Worm (Caenorhabditis elegans) whole organism, mixed stage, embryonic: Measurements from ENCODE around the gene Y57G11B.2.

Experiments used
- M03D4.4 ChIP-seq: sonication (generic microtip); optimal IDR thresholded peaks from 2 replicates; lab custom pipeline; 2017; ENCODE audit warnings: mild to moderate bottlenecking, missing genetic modification characterization, missing compliant biosample characterization
- bed-3 ChIP-seq: fragments of 200-800 bp; sonication (Bioruptor generic); optimal IDR thresholded peaks from 3 replicates; lab custom pipeline; 2018; ENCODE audit warnings: mild to moderate bottlenecking, missing genetic modification characterization, moderate library complexity, missing compliant biosample characterization
- blmp-1 ChIP-seq: fragments of 150-350 bp; optimal IDR thresholded peaks from 2 replicates; lab custom pipeline; 2014; ENCODE audit warnings: missing biosample characterization, missing genetic modification characterization
- ceh-39 ChIP-seq: fragments of 150-350 bp; optimal IDR thresholded peaks from 2 replicates; lab custom pipeline; 2014; ENCODE audit warnings: missing biosample characterization, missing genetic modification characterization
- ceh-43 ChIP-seq: fragments of 200-800 bp; sonication (Bioruptor generic); optimal IDR thresholded peaks from 2 replicates; lab custom pipeline; 2018; ENCODE audit warnings: mild to moderate bottlenecking, missing genetic modification characterization, moderate library complexity, missing compliant biosample characterization
- ceh-83 ChIP-seq: fragments of 200-800 bp; sonication (Bioruptor generic); optimal IDR thresholded peaks from 2 replicates; lab custom pipeline; 2018; ENCODE audit warnings: mild to moderate bottlenecking, missing genetic modification characterization, missing compliant biosample characterization
- ces-1 ChIP-seq: fragments of 150-350 bp; optimal IDR thresholded peaks from 2 replicates; lab custom pipeline; 2014; ENCODE audit warnings: missing biosample characterization, missing genetic modification reagents, missing genetic modification characterization
- cnd-1 ChIP-seq: fragments of 200-800 bp; sonication (Bioruptor generic); optimal IDR thresholded peaks from 2 replicates; lab custom pipeline; 2018; ENCODE audit warnings: mild to moderate bottlenecking, missing genetic modification characterization, missing compliant biosample characterization
- drap-1 ChIP-seq: fragments of 200-800 bp; sonication (Bioruptor generic); optimal IDR thresholded peaks from 3 replicates; lab custom pipeline; 2018; ENCODE audit warnings: mild to moderate bottlenecking, missing genetic modification characterization, missing compliant biosample characterization
- elt-1 ChIP-seq: sonication (generic microtip); optimal IDR thresholded peaks from 2 replicates; lab custom pipeline; 2017; ENCODE audit warnings: missing genetic modification characterization, mild to moderate bottlenecking, missing compliant biosample characterization, antibody characterized with exemption, moderate library complexity, borderline replicate concordance; ENCODE audit not compliant: insufficient read depth
- elt-3 ChIP-seq: fragments of 150-350 bp; optimal IDR thresholded peaks from 2 replicates; lab custom pipeline; 2014; ENCODE audit warnings: missing biosample characterization, missing genetic modification characterization
- flh-1 ChIP-seq: fragments of 200-800 bp; sonication (Bioruptor generic); optimal IDR thresholded peaks from 2 replicates; lab custom pipeline; 2018; ENCODE audit warnings: mild to moderate bottlenecking, missing genetic modification characterization, moderate library complexity, missing compliant biosample characterization
- ham-2 ChIP-seq: fragments of 200-800 bp; sonication (Bioruptor generic); optimal IDR thresholded peaks from 2 replicates; lab custom pipeline; 2018; ENCODE audit warnings: mild to moderate bottlenecking, missing genetic modification characterization, missing compliant biosample characterization
- hlh-1 ChIP-seq: fragments of 150-350 bp; optimal IDR thresholded peaks from 2 replicates; lab custom pipeline; 2014; ENCODE audit warnings: missing biosample characterization, missing genetic modification reagents, missing genetic modification characterization
- lin-13 ChIP-seq: fragments of 150-350 bp; optimal IDR thresholded peaks from 2 replicates; lab custom pipeline; 2014; ENCODE audit warnings: missing biosample characterization, missing genetic modification characterization
- lin-32 ChIP-seq: fragments of 200-800 bp; sonication (Bioruptor generic); optimal IDR thresholded peaks from 2 replicates; lab custom pipeline; 2018; ENCODE audit warnings: mild to moderate bottlenecking, missing genetic modification characterization, missing compliant biosample characterization
- lsy-2 ChIP-seq: fragments of 150-350 bp; optimal IDR thresholded peaks from 2 replicates; lab custom pipeline; 2014; ENCODE audit warnings: missing biosample characterization, missing genetic modification characterization
- mab-5 ChIP-seq: fragments of 150-350 bp; optimal IDR thresholded peaks from 2 replicates; lab custom pipeline; 2014; ENCODE audit warnings: missing biosample characterization, missing genetic modification characterization
- mep-1 ChIP-seq: fragments of 150-350 bp; optimal IDR thresholded peaks from 2 replicates; lab custom pipeline; 2017; ENCODE audit warnings: missing biosample characterization, missing genetic modification reagents, missing genetic modification characterization, inconsistent platforms
- mls-2 ChIP-seq: sonication (generic microtip); optimal IDR thresholded peaks from 2 replicates; lab custom pipeline; 2016; ENCODE audit warnings: mild to moderate bottlenecking, missing genetic modification characterization, moderate library complexity, missing compliant biosample characterization
- nhr-12 ChIP-seq: fragments of 150-350 bp; optimal IDR thresholded peaks from 2 replicates; lab custom pipeline; 2014; ENCODE audit warnings: missing biosample characterization, missing genetic modification characterization
- nhr-2 ChIP-seq: fragments of 150-350 bp; optimal IDR thresholded peaks from 2 replicates; lab custom pipeline; 2014; ENCODE audit warnings: missing biosample characterization, missing genetic modification characterization
- nhr-237 ChIP-seq: fragments of 150-350 bp; optimal IDR thresholded peaks from 2 replicates; lab custom pipeline; 2014; ENCODE audit warnings: missing biosample characterization, missing genetic modification characterization
- nhr-28 ChIP-seq: fragments of 150-350 bp; optimal IDR thresholded peaks from 2 replicates; lab custom pipeline; 2014; ENCODE audit warnings: missing biosample characterization, missing genetic modification characterization
- nhr-76 ChIP-seq: sonication (generic microtip); optimal IDR thresholded peaks from 2 replicates; lab custom pipeline; 2017; ENCODE audit warnings: missing biosample characterization, missing genetic modification characterization
- pha-4 ChIP-seq: fragments of 150-350 bp; optimal IDR thresholded peaks from 2 replicates; lab custom pipeline; 2018; ENCODE audit warnings: missing biosample characterization, missing genetic modification reagents, missing genetic modification characterization
- sem-2 ChIP-seq: fragments of 200-800 bp; sonication (Bioruptor generic); optimal IDR thresholded peaks from 2 replicates; lab custom pipeline; 2018; ENCODE audit warnings: mild to moderate bottlenecking, missing genetic modification characterization, missing compliant biosample characterization
- snpc-4 ChIP-seq: fragments of 150-350 bp; optimal IDR thresholded peaks from 2 replicates; lab custom pipeline; 2014; ENCODE audit warnings: missing biosample characterization, missing genetic modification characterization
- sptf-1 ChIP-seq: sonication (generic microtip); optimal IDR thresholded peaks from 2 replicates; lab custom pipeline; 2017; ENCODE audit warnings: mild to moderate bottlenecking, missing genetic modification characterization, moderate library complexity, missing compliant biosample characterization
- tbx-8 ChIP-seq: fragments of 200-800 bp; sonication (Bioruptor generic); optimal IDR thresholded peaks from 2 replicates; lab custom pipeline; 2018; ENCODE audit warnings: mild to moderate bottlenecking, missing genetic modification characterization, moderate library complexity, missing compliant biosample characterization
- unc-120 ChIP-seq: sonication (generic microtip); optimal IDR thresholded peaks from 2 replicates; lab custom pipeline; 2017; ENCODE audit warnings: missing genetic modification characterization, missing compliant biosample characterization; ENCODE audit not compliant: poor library complexity, severe bottlenecking
- unc-39 ChIP-seq: fragments of 150-350 bp; optimal IDR thresholded peaks from 2 replicates; lab custom pipeline; 2014; ENCODE audit warnings: missing biosample characterization, missing genetic modification characterization
- unc-62 ChIP-seq: fragments of 150-350 bp; optimal IDR thresholded peaks from 2 replicates; lab custom pipeline; 2014; ENCODE audit warnings: missing biosample characterization, missing genetic modification reagents, missing genetic modification characterization
- zip-8 ChIP-seq: fragments of 150-350 bp; optimal IDR thresholded peaks from 2 replicates; lab custom pipeline; 2014; ENCODE audit warnings: missing biosample characterization, missing genetic modification characterization
- ztf-11 ChIP-seq: fragments of 150-350 bp; optimal IDR thresholded peaks from 2 replicates; lab custom pipeline; 2014; ENCODE audit warnings: missing biosample characterization, missing genetic modification characterization

Y57G11B.2 gene

ce11 chrIV:14576471-14576870, 11.3 kb downstream of the Y57G11B.2 start:
- no peak for TF ChIP-seq tbx-8 (GFP tag; lab: Kevin White, UChicago)
- TF ChIP-seq unc-39, result no peak
- TF ChIP-seq ces-1 (GFP tag; lab: Kevin White, UChicago), result no peak
- no peak for TF ChIP-seq nhr-28
- no peak for TF ChIP-seq unc-120
- no peak for TF ChIP-seq blmp-1 (tag; lab: Kevin White, UChicago)
- no peak for TF ChIP-seq elt-1 (tag; lab: Kevin White, UChicago)
- TF ChIP-seq ceh-83 (GFP tag; lab: Kevin White, UChicago), result peak; percentile 81
- TF ChIP-seq mep-1 (tag; lab: Kevin White, UChicago), result no peak
- no peak for TF ChIP-seq snpc-4 (tag; lab: Kevin White, UChicago)
- TF ChIP-seq sptf-1, result no peak
- peak; percentile 71 for TF ChIP-seq cnd-1 (tag; lab: Kevin White, UChicago)
- TF ChIP-seq nhr-2 (tag; lab: Kevin White, UChicago), result no peak
- TF ChIP-seq nhr-76, result no peak
- TF ChIP-seq zip-8 (tag; lab: Kevin White, UChicago), result no peak
- peak; percentile 71 for TF ChIP-seq ham-2 (GFP tag; lab: Kevin White, UChicago)
- TF ChIP-seq mab-5, result no peak
- no peak for TF ChIP-seq ztf-11 (tag; lab: Kevin White, UChicago)
- no peak for TF ChIP-seq nhr-12 (tag; lab: Kevin White, UChicago)
- no peak for TF ChIP-seq ceh-43 (GFP tag; lab: Kevin White, UChicago)
- TF ChIP-seq hlh-1 (tag; lab: Kevin White, UChicago), result no peak
- TF ChIP-seq sem-2 (GFP tag; lab: Kevin White, UChicago), result no peak
- TF ChIP-seq drap-1 (GFP tag; lab: Kevin White, UChicago), result no peak
- peak; percentile 16 for TF ChIP-seq flh-1 (GFP tag; lab: Kevin White, UChicago)
- TF ChIP-seq lin-13 (tag; lab: Kevin White, UChicago), result no peak
- no peak for TF ChIP-seq lsy-2 (tag; lab: Kevin White, UChicago)
- TF ChIP-seq M03D4.4, result peak; percentile 63
- TF ChIP-seq nhr-237 (tag; lab: Kevin White, UChicago), result no peak
- TF ChIP-seq mls-2 (tag; lab: Kevin White, UChicago), result no peak
- no peak for TF ChIP-seq unc-62
- no peak for TF ChIP-seq lin-32 (GFP tag; lab: Kevin White, UChicago)
- no peak for TF ChIP-seq pha-4 (tag; lab: Kevin White, UChicago)
- TF ChIP-seq bed-3 (GFP tag; lab: Kevin White, UChicago), result peak; percentile 22
- TF ChIP-seq ceh-39 (tag; lab: Kevin White, UChicago), result no peak
- TF ChIP-seq elt-3 (tag; lab: Kevin White, UChicago), result no peak

DNA sequence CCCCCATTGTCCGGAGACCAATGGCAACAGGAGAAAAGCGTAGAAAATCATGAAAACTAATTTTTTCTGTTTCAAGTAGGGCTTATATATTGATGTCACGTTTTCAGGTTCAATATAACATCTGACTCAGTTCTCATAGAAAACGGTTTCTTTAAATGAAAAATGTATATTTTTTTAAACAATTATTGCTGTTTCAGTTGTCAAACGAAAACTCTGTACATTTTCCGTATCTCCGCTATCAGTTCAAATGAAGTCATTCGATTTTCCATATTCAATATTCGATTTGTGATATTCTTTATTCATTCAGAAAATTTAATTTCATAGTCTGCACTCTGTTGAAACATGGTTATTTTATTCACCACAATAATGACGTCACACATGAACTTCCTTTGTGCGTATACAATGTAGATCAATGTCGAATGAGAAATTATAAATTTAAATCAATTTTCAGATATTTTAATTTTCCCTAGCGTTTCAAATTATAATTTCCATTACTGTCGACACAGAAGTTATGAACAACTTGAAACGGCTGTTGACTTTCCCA, 13.6 kb downstream of the Y57G11B.2 start, which contains the start of gene Y57G11B.8:
Gene Y57G11B.8 (minus strand): TSS at position 51 of the 544 bp plus-strand sequence.
- TF ChIP-seq ceh-83 (GFP tag; lab: Kevin White, UChicago) (no peak), sptf-1 (no peak), lsy-2 (tag; lab: Kevin White, UChicago) (no peak), drap-1 (GFP tag; lab: Kevin White, UChicago) (no peak), cnd-1 (tag; lab: Kevin White, UChicago) (no peak), nhr-2 (tag; lab: Kevin White, UChicago) (no peak), lin-32 (GFP tag; lab: Kevin White, UChicago) (no peak), flh-1 (GFP tag; lab: Kevin White, UChicago) (no peak), ces-1 (GFP tag; lab: Kevin White, UChicago) (no peak), elt-1 (tag; lab: Kevin White, UChicago) (no peak), ham-2 (GFP tag; lab: Kevin White, UChicago) (no peak), unc-120 (no peak), lin-13 (tag; lab: Kevin White, UChicago) (no peak), elt-3 (tag; lab: Kevin White, UChicago) (no peak), nhr-76 (no peak), blmp-1 (tag; lab: Kevin White, UChicago) (no peak), tbx-8 (GFP tag; lab: Kevin White, UChicago) (no peak), ceh-43 (GFP tag; lab: Kevin White, UChicago) (no peak)

DNA sequence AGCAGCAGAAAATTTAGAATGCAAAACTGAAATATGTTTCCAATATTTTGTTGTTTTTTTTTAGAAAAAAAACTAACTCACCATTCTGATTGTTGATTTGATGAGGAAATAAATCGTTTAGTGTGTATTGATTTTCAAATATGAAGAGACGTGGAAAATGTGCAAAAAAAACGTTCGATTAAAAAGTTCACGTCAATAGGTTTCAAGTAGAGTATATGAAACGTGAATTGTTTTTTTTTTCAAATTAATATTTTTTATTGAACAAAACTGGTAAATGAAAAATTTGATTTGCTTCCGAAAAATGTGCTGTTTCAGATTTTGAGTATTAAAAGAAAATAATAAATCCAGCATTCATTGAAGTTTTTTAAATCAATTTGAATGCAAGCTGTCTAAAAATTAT, 15.8 kb downstream of the Y57G11B.2 start, which contains the start of gene irld-18:
Gene irld-18 (minus strand): TSS at position 101 of the 400 bp plus-strand sequence.
- TF ChIP-seq ceh-83 (GFP tag; lab: Kevin White, UChicago) (no peak), unc-62 (no peak), ham-2 (GFP tag; lab: Kevin White, UChicago) (no peak), elt-1 (tag; lab: Kevin White, UChicago) (no peak), sptf-1 (no peak), sem-2 (GFP tag; lab: Kevin White, UChicago) (no peak), nhr-2 (tag; lab: Kevin White, UChicago) (no peak), unc-120 (no peak), ceh-43 (GFP tag; lab: Kevin White, UChicago) (no peak), tbx-8 (GFP tag; lab: Kevin White, UChicago) (no peak), flh-1 (GFP tag; lab: Kevin White, UChicago) (no peak), mls-2 (tag; lab: Kevin White, UChicago) (no peak), nhr-76 (no peak), ztf-11 (tag; lab: Kevin White, UChicago) (no peak), unc-39 (no peak), pha-4 (tag; lab: Kevin White, UChicago) (no peak), lin-32 (GFP tag; lab: Kevin White, UChicago) (no peak), drap-1 (GFP tag; lab: Kevin White, UChicago) (no peak), nhr-12 (tag; lab: Kevin White, UChicago) (no peak), nhr-237 (tag; lab: Kevin White, UChicago) (no peak)
- TF ChIP-seq, all 35 proteins: peak for 0
